Worm (Caenorhabditis elegans): ENCODE measurements around the gene ZK632.14.
A peak's percentile ranks its signal among the peaks of the same experiment; 100 is the strongest.

Gene ZK632.14

ce11 chrIII:9765465-9765900, 47.8 kb upstream of the ZK632.14 start (continued):
- TF ChIP-seq mdt-29 (GFP tag; IDR thresholded peaks at IDR 0.05) (peak; percentile 96), nhr-48 (tag; optimal IDR thresholded peaks at IDR 0.05) (peak; percentile 96), nhr-11 (tag; optimal IDR thresholded peaks at IDR 0.05) (peak; percentile 99), ceh-20 (GFP tag; IDR thresholded peaks at IDR 0.05) (peak; percentile 98), nhr-41 (GFP tag; IDR thresholded peaks at IDR 0.05) (peak; percentile 96), ceh-62 (tag; optimal IDR thresholded peaks at IDR 0.05) (no peak), ztf-11 (tag; optimal IDR thresholded peaks at IDR 0.05) (no peak), pqm-1 (tag; optimal IDR thresholded peaks at IDR 0.05) (peak; percentile 33), mes-2 (tag; optimal IDR thresholded peaks at IDR 0.05; ENCODE audit: poor library complexity, severe bottlenecking) (peak; percentile 95), rbr-2 (tag; optimal IDR thresholded peaks at IDR 0.05) (peak; percentile 98), hif-1 (tag; optimal IDR thresholded peaks at IDR 0.05) (peak; percentile 81 to 96), hlh-11 (tag; optimal IDR thresholded peaks at IDR 0.05) (peak; percentile 100), lim-7 (GFP tag; IDR thresholded peaks at IDR 0.05) (peak; percentile 65), ZK546.5 (tag; optimal IDR thresholded peaks at IDR 0.05) (peak; percentile 24 to 87), T26A8.4 (GFP tag; IDR thresholded peaks at IDR 0.05) (peak; percentile 99), ztf-7 (tag; optimal IDR thresholded peaks at IDR 0.05) (peak; percentile 88), nhr-25 (tag; optimal IDR thresholded peaks at IDR 0.05; ENCODE audit: borderline replicate concordance, insufficient read depth) (peak; percentile 98), ZK337.2 (GFP tag; IDR thresholded peaks at IDR 0.05) (peak; percentile 78; the same call in 1 of the 2 replicates), dmd-8 (GFP tag; IDR thresholded peaks at IDR 0.05) (0 out of 2 replicates have a peak, but pooled peaks have one; percentile 56), lin-13 (GFP tag; optimal IDR thresholded peaks at IDR 0.05) (peak; percentile 91), zag-1 (tag; optimal IDR thresholded peaks at IDR 0.05) (peak; percentile 80), ama-1 (optimal IDR thresholded peaks at IDR 0.05) (peak; percentile 95), nhr-28 (tag; optimal IDR thresholded peaks at IDR 0.05) (peak; percentile 90), egl-27 (tag; optimal IDR thresholded peaks at IDR 0.05) (peak; percentile 19), snpc-4 (tag; optimal IDR thresholded peaks at IDR 0.05) (peak; percentile 35), daf-19 (GFP tag; conservative IDR thresholded peaks at IDR 0.05) (peak; percentile 83), Y75B8A.6 (GFP tag; IDR thresholded peaks at IDR 0.05) (peak; percentile 95), nhr-237 (tag; optimal IDR thresholded peaks at IDR 0.05) (peak; percentile 37), aha-1 (tag) (peak; percentile 100), mxl-2 (GFP tag; conservative IDR thresholded peaks at IDR 0.05) (peak; percentile 93), dve-1 (tag; optimal IDR thresholded peaks at IDR 0.05; ENCODE audit: insufficient read depth) (peak; percentile 99), fos-1 (tag; optimal IDR thresholded peaks at IDR 0.05) (peak; percentile 87), gei-8 (GFP tag; optimal IDR thresholded peaks at IDR 0.05) (peak; percentile 98), nhr-6 (tag; optimal IDR thresholded peaks at IDR 0.05) (peak; percentile 96), tra-1 (GFP tag; IDR thresholded peaks at IDR 0.05) (peak; percentile 96), saeg-2 (GFP tag; IDR thresholded peaks at IDR 0.05) (peak; percentile 99), madf-5 (GFP tag; IDR thresholded peaks at IDR 0.05) (peak; percentile 80 to 90; a peak in 2 of 4 replicates), snpc-1.2 (GFP tag; IDR thresholded peaks at IDR 0.05) (peak; percentile 78), nhr-77 (tag; optimal IDR thresholded peaks at IDR 0.05) (peak; percentile 97), F10B5.3 (tag; optimal IDR thresholded peaks at IDR 0.05) (peak; percentile 91), mep-1 (tag; optimal IDR thresholded peaks at IDR 0.05) (peak; percentile 99), aly-2 (tag; optimal IDR thresholded peaks at IDR 0.05) (peak; percentile 36), mdl-1 (tag; optimal IDR thresholded peaks at IDR 0.05) (peak; percentile 97 to 99), lin-38 (GFP tag; IDR thresholded peaks at IDR 0.05) (peak; percentile 94), nhr-102 (tag; optimal IDR thresholded peaks at IDR 0.05) (peak; percentile 98), zip-11 (GFP tag; IDR thresholded peaks at IDR 0.05) (peak; percentile 48; the same call in 1 of the 2 replicates), dmd-9 (GFP tag; IDR thresholded peaks at IDR 0.05) (peak; percentile 94), T20F7.1 (GFP tag; optimal IDR thresholded peaks at IDR 0.05) (peak; percentile 92), F44E2.7 (GFP tag; IDR thresholded peaks at IDR 0.05) (peak; percentile 73; the same call in 1 of the 2 replicates), F26F4.8 (GFP tag; conservative IDR thresholded peaks at IDR 0.05) (no peak), ceh-82 (tag; optimal IDR thresholded peaks at IDR 0.05) (peak; percentile 8), daf-8 (GFP tag; IDR thresholded peaks at IDR 0.05) (0 out of 2 replicates have a peak, but pooled peaks have one; percentile 51)

All from whole organism, L4 larva.